Worm (Caenorhabditis elegans): Measurements from ENCODE around the gene C35D10.17.

DNA sequence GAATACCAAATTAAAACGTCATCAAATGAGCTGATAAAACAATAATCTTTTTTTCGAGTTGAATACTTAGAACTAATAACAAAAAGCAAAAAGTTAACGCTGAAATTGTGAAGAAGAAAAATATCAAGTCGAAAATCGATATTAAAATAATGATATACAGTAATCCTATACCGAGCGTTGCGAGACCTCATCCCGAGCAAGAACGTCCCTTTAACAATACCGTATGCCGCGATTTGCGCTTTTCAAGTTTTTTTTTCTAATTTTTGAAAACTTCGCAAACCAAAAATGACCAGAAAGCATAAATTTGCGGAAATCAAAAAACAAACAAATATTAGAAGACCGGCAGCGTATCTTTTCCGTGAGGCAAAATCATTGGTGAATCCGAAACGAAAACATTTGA lies 24.1 kb downstream of the C35D10.17 start, which contains the start of gene F26F4.5:
- TF ChIP-seq mep-1 (tag; optimal IDR thresholded peaks at IDR 0.05) (no peak), nhr-6 (tag; optimal IDR thresholded peaks at IDR 0.05) (no peak), arid-1 (GFP tag; conservative IDR thresholded peaks at IDR 0.05) (no peak)

Measured in whole organism, L4 larva.